Worm (Caenorhabditis elegans) whole organism, dauer: Measurements from ENCODE around the gene F47G3.3.

Experiments used
- unc-62 ChIP-seq: sonication (generic microtip); optimal IDR thresholded peaks from 2 replicates; lab custom pipeline; 2017; ENCODE audit warnings: missing biosample characterization, missing genetic modification reagents, missing genetic modification characterization

The F47G3.3 gene

ce11 chrX:2425284-2425683, 49.5 kb downstream of the F47G3.3 start:
- TF ChIP-seq unc-62 (GFP tag; lab: Kevin White, UChicago) = no peak

DNA sequence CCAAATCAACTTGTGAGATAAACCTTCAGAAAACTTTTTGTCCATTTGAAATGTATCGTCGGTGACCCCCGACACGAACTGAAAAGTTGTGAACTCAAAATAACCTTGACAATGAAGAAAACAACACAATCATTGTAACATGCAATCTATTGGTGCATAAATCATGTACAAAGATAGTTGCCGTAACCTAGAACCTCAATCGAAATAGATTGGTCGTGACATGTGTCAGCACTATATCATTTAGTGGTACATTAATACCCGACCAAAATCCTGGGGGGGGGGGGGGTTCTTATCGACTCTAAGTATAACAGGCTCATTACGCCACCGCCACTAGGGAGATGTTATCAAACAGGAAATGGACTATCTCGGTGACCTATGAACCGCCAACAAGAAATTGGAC, 51.1 kb downstream of the F47G3.3 start:
- TF ChIP-seq unc-62 (GFP tag; lab: Kevin White, UChicago) = no peak

DNA sequence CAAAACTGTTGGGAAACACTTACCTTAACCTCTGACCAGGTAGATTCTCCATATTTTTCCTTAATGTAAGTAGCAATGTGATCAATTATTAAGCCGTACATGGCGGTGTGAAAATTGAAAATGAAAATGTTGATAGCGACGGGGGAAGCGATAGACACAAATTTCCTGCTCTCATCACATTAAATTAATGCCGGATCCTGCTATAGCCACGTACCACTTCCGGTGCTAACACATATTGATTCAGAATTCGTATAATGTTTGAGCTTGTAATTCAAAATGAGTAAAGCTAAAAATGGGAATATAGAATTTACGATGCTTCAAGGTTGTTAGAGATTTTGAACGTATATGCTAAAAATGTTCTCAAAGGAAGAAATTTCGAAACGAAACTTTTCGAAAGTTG, 51.6 kb downstream of the F47G3.3 start, which contains the start of gene gcy-31:
Gene gcy-31, minus strand, starts transcription at position 101 of the 400 bp plus-strand sequence.
- TF ChIP-seq unc-62 (GFP tag; lab: Kevin White, UChicago) = no peak
